Fruit fly (Drosophila melanogaster) whole organism, embryonic: ENCODE data around the gene cort.

Experiments
- Atf6 ChIP-seq: fragments of 200-800 bp; sonication (Bioruptor generic); IDR thresholded peaks from 2 replicates; pipeline ENCODE4 v1.3.6; 2022; ENCODE audit warnings: missing biosample characterization, missing genetic modification characterization
- BEAF-32 ChIP-seq: fragments of 200-800 bp; sonication (Bioruptor generic); optimal IDR thresholded peaks from 3 replicates; lab custom pipeline; 2017; ENCODE audit warnings: missing biosample characterization, missing genetic modification characterization, mild to moderate bottlenecking, moderate library complexity, missing genetic modification reagents
- Bgb ChIP-seq: fragments of 200-800 bp; sonication (Bioruptor generic); IDR thresholded peaks from 2 replicates; pipeline ENCODE4 v1.3.6; 2022; ENCODE audit warnings: missing biosample characterization, missing genetic modification characterization; ENCODE audit not compliant: partially characterized antibody
- CG12391 ChIP-seq: fragments of 200-800 bp; sonication (Bioruptor generic); optimal IDR thresholded peaks from 3 replicates; lab custom pipeline; 2018; ENCODE audit warnings: missing biosample characterization, mild to moderate bottlenecking, missing genetic modification characterization, moderate library complexity
- CG1529 ChIP-seq: fragments of 200-800 bp; sonication (Bioruptor generic); optimal IDR thresholded peaks from 3 replicates; lab custom pipeline; 2018; ENCODE audit warnings: missing biosample characterization, missing genetic modification characterization
- CG16813 ChIP-seq: fragments of 200-800 bp; sonication (Bioruptor generic); IDR thresholded peaks from 3 replicates; pipeline ENCODE4 v1.3.6; 2022; ENCODE audit warnings: missing biosample characterization, missing genetic modification characterization; ENCODE audit not compliant: partially characterized antibody
- CG2116 ChIP-seq: fragments of 200-800 bp; sonication (Bioruptor generic); optimal IDR thresholded peaks from 3 replicates; lab custom pipeline; 2018; ENCODE audit warnings: missing biosample characterization, mild to moderate bottlenecking, missing genetic modification characterization
- CG3065 ChIP-seq: fragments of 200-800 bp; sonication (Bioruptor generic); optimal IDR thresholded peaks from 2 replicates; lab custom pipeline; 2016; ENCODE audit warnings: missing biosample characterization, missing genetic modification characterization
- CG31388 ChIP-seq: fragments of 200-800 bp; sonication (Bioruptor generic); optimal IDR thresholded peaks from 2 replicates; lab custom pipeline; 2016; ENCODE audit warnings: missing biosample characterization, missing genetic modification characterization
- CG3995 ChIP-seq: fragments of 200-800 bp; sonication (Bioruptor generic); optimal IDR thresholded peaks from 3 replicates; lab custom pipeline; 2016; ENCODE audit warnings: missing biosample characterization, missing genetic modification characterization
- CG4360 ChIP-seq: fragments of 200-800 bp; sonication (Bioruptor generic); IDR thresholded peaks from 2 replicates; pipeline ENCODE4 v1.3.6; 2022; ENCODE audit warnings: missing biosample characterization, missing genetic modification characterization
- CG6175 ChIP-seq: fragments of 200-800 bp; sonication (Bioruptor generic); IDR thresholded peaks from 3 replicates; pipeline ENCODE4 v1.3.6; 2022; ENCODE audit warnings: missing biosample characterization, missing genetic modification characterization
- CG6765 ChIP-seq: fragments of 200-800 bp; sonication (Bioruptor generic); optimal IDR thresholded peaks from 3 replicates; lab custom pipeline; 2017; ENCODE audit warnings: missing biosample characterization, mild to moderate bottlenecking, missing genetic modification characterization
- CG6791 ChIP-seq: fragments of 200-800 bp; sonication (Bioruptor generic); IDR thresholded peaks from 3 replicates; pipeline ENCODE4 v1.3.6; 2022; ENCODE audit warnings: missing biosample characterization, missing genetic modification characterization; ENCODE audit not compliant: partially characterized antibody
- CG7271 ChIP-seq: fragments of 200-800 bp; sonication (Bioruptor generic); optimal IDR thresholded peaks from 2 replicates; lab custom pipeline; 2018; ENCODE audit warnings: missing biosample characterization, mild to moderate bottlenecking, missing genetic modification characterization, moderate library complexity
- CG7357 ChIP-seq: fragments of 200-800 bp; sonication (Bioruptor generic); IDR thresholded peaks from 3 replicates; pipeline ENCODE4 v1.3.6; 2022; ENCODE audit warnings: missing biosample characterization, missing genetic modification characterization
- CG7745 ChIP-seq: fragments of 200-800 bp; sonication (Bioruptor generic); optimal IDR thresholded peaks from 2 replicates; lab custom pipeline; 2018; ENCODE audit warnings: missing biosample characterization, mild to moderate bottlenecking, missing genetic modification characterization, moderate library complexity
- CG8290 ChIP-seq, 3 experiments: fragments of 200-800 bp; sonication (Bioruptor generic); optimal IDR thresholded peaks; 2 replicates each; lab custom pipeline; 2016 to 2019; ENCODE audit warnings: missing biosample characterization in 3 of 3, missing genetic modification characterization in 3 of 3, mild to moderate bottlenecking in 2 of 3, moderate library complexity in 1 of 3
- CG8478 ChIP-seq: fragments of >200 bp; optimal IDR thresholded peaks from 2 replicates; lab custom pipeline; 2018
- CG9609 ChIP-seq: fragments of 200-800 bp; sonication (Bioruptor generic); optimal IDR thresholded peaks from 3 replicates; lab custom pipeline; 2016; ENCODE audit warnings: missing biosample characterization, missing genetic modification characterization
- Doc3 ChIP-seq: fragments of 200-800 bp; sonication (Bioruptor generic); IDR thresholded peaks from 3 replicates; pipeline ENCODE4 v1.3.6; 2022; ENCODE audit warnings: missing biosample characterization, missing genetic modification characterization; ENCODE audit not compliant: partially characterized antibody
- Gug ChIP-seq: fragments of 200-800 bp; sonication (Bioruptor generic); IDR thresholded peaks from 4 replicates; pipeline ENCODE4 v1.3.6; 2022; ENCODE audit warnings: missing biosample characterization, missing genetic modification characterization
- Hmx ChIP-seq: fragments of 200-800 bp; sonication (Bioruptor generic); optimal IDR thresholded peaks from 2 replicates; lab custom pipeline; 2016; ENCODE audit warnings: missing biosample characterization, missing genetic modification characterization
- MBD-R2 ChIP-seq: fragments of 200-800 bp; sonication (Bioruptor generic); IDR thresholded peaks from 2 replicates; pipeline ENCODE4 v1.3.6; 2022; ENCODE audit warnings: missing biosample characterization, missing genetic modification characterization
- Mad ChIP-seq: fragments of 200-800 bp; sonication (Bioruptor generic); optimal IDR thresholded peaks from 2 replicates; lab custom pipeline; 2016; ENCODE audit warnings: missing biosample characterization, missing genetic modification characterization
- Med ChIP-seq: fragments of 200-800 bp; sonication (Bioruptor generic); peaks from one replicate; lab custom pipeline; 2016; ENCODE audit warnings: missing biosample characterization, missing genetic modification characterization, mild to moderate bottlenecking, inconsistent platforms, moderate library complexity
- Neu2 ChIP-seq: fragments of 200-800 bp; sonication (Bioruptor generic); optimal IDR thresholded peaks from 3 replicates; lab custom pipeline; 2016; ENCODE audit warnings: missing biosample characterization, missing genetic modification characterization, borderline replicate concordance
- Pdp1 ChIP-seq, 2 experiments: fragments of 200-800 bp; sonication (Bioruptor generic); optimal IDR thresholded peaks; 3 replicates each; lab custom pipeline; 2016; ENCODE audit warnings: missing biosample characterization in 2 of 2, missing genetic modification characterization in 2 of 2, mild to moderate bottlenecking in 1 of 2, moderate library complexity in 1 of 2
- Scr ChIP-seq: fragments of 200-800 bp; sonication (Bioruptor generic); IDR thresholded peaks from 2 replicates; pipeline ENCODE4 v1.3.6; 2022; ENCODE audit warnings: missing biosample characterization, missing genetic modification characterization; ENCODE audit not compliant: partially characterized antibody
- Sin3A ChIP-seq: fragments of >200 bp; optimal IDR thresholded peaks from 2 replicates; lab custom pipeline; 2018
- Xbp1 ChIP-seq: fragments of 200-800 bp; sonication (Bioruptor generic); optimal IDR thresholded peaks from 3 replicates; lab custom pipeline; 2016; ENCODE audit warnings: missing biosample characterization, mild to moderate bottlenecking, missing genetic modification characterization
- Xrp1 ChIP-seq: fragments of 200-800 bp; sonication (Bioruptor generic); IDR thresholded peaks from 2 replicates; pipeline ENCODE4 v1.3.6; 2022; ENCODE audit warnings: missing biosample characterization, missing genetic modification characterization
- ato ChIP-seq: fragments of 200-800 bp; sonication (Bioruptor generic); IDR thresholded peaks from 2 replicates; pipeline ENCODE4 v1.3.6; 2022; ENCODE audit warnings: missing biosample characterization, missing genetic modification characterization; ENCODE audit not compliant: partially characterized antibody
- bowl ChIP-seq: fragments of 200-800 bp; sonication (Bioruptor generic); IDR thresholded peaks from 2 replicates; pipeline ENCODE4 v1.3.6; 2022; ENCODE audit warnings: missing biosample characterization, missing genetic modification characterization
- danr ChIP-seq: fragments of 200-800 bp; sonication (Bioruptor generic); IDR thresholded peaks from 2 replicates; pipeline ENCODE4 v1.3.6; 2022; ENCODE audit warnings: missing biosample characterization, missing genetic modification characterization
- gfzf ChIP-seq: fragments of 200-800 bp; sonication (Bioruptor generic); optimal IDR thresholded peaks from 2 replicates; lab custom pipeline; 2016; ENCODE audit warnings: missing biosample characterization, mild to moderate bottlenecking, missing genetic modification characterization, moderate library complexity
- inv ChIP-seq: fragments of 200-800 bp; sonication (Bioruptor generic); IDR thresholded peaks from 2 replicates; pipeline ENCODE4 v1.3.6; 2022; ENCODE audit warnings: missing biosample characterization, missing genetic modification characterization; ENCODE audit not compliant: partially characterized antibody
- jumu ChIP-seq: fragments of 200-800 bp; sonication (Bioruptor generic); optimal IDR thresholded peaks from 3 replicates; lab custom pipeline; 2016; ENCODE audit warnings: missing biosample characterization, missing genetic modification characterization
- nerfin-2 ChIP-seq: fragments of 200-800 bp; sonication (Bioruptor generic); IDR thresholded peaks from 2 replicates; pipeline ENCODE4 v1.3.6; 2022; ENCODE audit warnings: missing biosample characterization, missing genetic modification characterization; ENCODE audit not compliant: partially characterized antibody
- oc ChIP-seq: fragments of 200-800 bp; sonication (Bioruptor generic); optimal IDR thresholded peaks from 2 replicates; lab custom pipeline; 2018; ENCODE audit warnings: missing biosample characterization, mild to moderate bottlenecking, missing genetic modification characterization, moderate library complexity
- pan ChIP-seq, 4 experiments: fragments of >200 bp in 3 of 4; fragments of 200-800 bp in 1 of 4; sonication (Bioruptor generic) in 1 of 4; optimal IDR thresholded peaks in 3 of 4; IDR thresholded peaks in 1 of 4; 2 replicates each; pipeline versions ENCODE4 v1.3.6 to Lab custom; 2017 to 2022; ENCODE audit warnings: missing biosample characterization in 2 of 4, missing genetic modification characterization in 2 of 4, mixed read lengths in 1 of 4
- pho ChIP-seq: fragments of 200-800 bp; sonication (Bioruptor generic); optimal IDR thresholded peaks from 2 replicates; lab custom pipeline; 2016; ENCODE audit warnings: missing biosample characterization, missing genetic modification characterization
- pnt ChIP-seq: fragments of 200-800 bp; sonication (Bioruptor generic); optimal IDR thresholded peaks from 3 replicates; lab custom pipeline; 2016; ENCODE audit warnings: missing biosample characterization, missing genetic modification characterization
- pzg ChIP-seq: fragments of 200-800 bp; sonication (Bioruptor generic); optimal IDR thresholded peaks from 3 replicates; lab custom pipeline; 2018; ENCODE audit warnings: missing biosample characterization, mild to moderate bottlenecking, missing genetic modification characterization, moderate library complexity
- sc ChIP-seq, 3 experiments: fragments of >200 bp in 2 of 3; fragments of 200-800 bp in 1 of 3; sonication (Bioruptor generic) in 1 of 3; optimal IDR thresholded peaks; 2 replicates in 2 of 3; 3 replicates in 1 of 3; lab custom pipeline; 2017; ENCODE audit warnings: mild to moderate bottlenecking in 1 of 3, missing biosample characterization in 1 of 3, missing genetic modification characterization in 1 of 3, missing genetic modification reagents in 1 of 3
- sim ChIP-seq: fragments of 200-800 bp; sonication (Bioruptor generic); IDR thresholded peaks from 2 replicates; pipeline ENCODE4 v1.3.6; 2022; ENCODE audit warnings: missing biosample characterization, missing genetic modification characterization
- sna ChIP-seq: fragments of 200-800 bp; sonication (Bioruptor generic); IDR thresholded peaks from 2 replicates; pipeline ENCODE4 v1.3.6; 2022; ENCODE audit warnings: missing biosample characterization, missing genetic modification characterization; ENCODE audit not compliant: partially characterized antibody
- stwl ChIP-seq: fragments of 200-800 bp; sonication (Bioruptor generic); optimal IDR thresholded peaks from 3 replicates; lab custom pipeline; 2018; ENCODE audit warnings: missing biosample characterization, mild to moderate bottlenecking, missing genetic modification characterization, moderate library complexity
- trem ChIP-seq: fragments of 200-800 bp; optimal IDR thresholded peaks from 3 replicates; lab custom pipeline; 2019; ENCODE audit warnings: missing biosample characterization, mild to moderate bottlenecking, missing genetic modification characterization, moderate library complexity

cort gene

DNA sequence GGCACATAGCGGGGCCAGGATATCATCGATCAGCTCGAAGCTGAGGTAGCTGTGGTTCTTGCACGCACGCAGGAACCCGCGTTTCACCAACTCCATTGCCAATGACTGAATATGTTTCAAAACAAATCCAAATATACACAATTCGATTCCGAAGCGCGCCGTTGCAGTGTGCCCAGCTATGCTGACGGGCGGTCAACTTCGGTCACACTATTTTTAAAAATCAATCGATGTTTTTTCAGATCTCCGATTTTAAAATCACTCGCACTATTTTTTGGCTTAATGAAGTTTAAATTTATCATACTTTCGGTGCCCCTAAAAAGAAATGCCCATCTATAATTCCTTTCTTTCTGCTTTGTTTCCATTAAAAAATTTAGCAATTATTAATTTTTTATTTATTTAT, 1.0 kb upstream of the cort start, which contains the start of gene Nse1 (continued):
- TF ChIP-seq CG8478 (lab: Kevin White, UChicago) (no peak), CG6765 (GFP tag; lab: Kevin White, UChicago) (no peak), inv (GFP tag; lab: Robert Waterston, UW) (peak; percentile 67), CG7271 (no peak), CG7745 (tag; lab: Kevin White, UChicago) (no peak), CG6791 (peak; percentile 75), Gug (no peak), BEAF-32 (GFP tag; lab: Kevin White, UChicago) (peak; percentile 79), Hmx (no peak), danr (GFP tag; lab: Robert Waterston, UW) (no peak), jumu (GFP tag; lab: Kevin White, UChicago) (no peak), CG4360 (GFP tag; lab: Robert Waterston, UW) (no peak), Sin3A (lab: Kevin White, UChicago) (peak; percentile 32), CG12391 (tag; lab: Kevin White, UChicago) (no peak), Mad (GFP tag; lab: Kevin White, UChicago) (no peak), Doc3 (GFP tag; lab: Robert Waterston, UW) (peak; percentile 61), Xbp1 (GFP tag; lab: Kevin White, UChicago) (no peak), Pdp1 (GFP tag; optimal IDR thresholded peaks at IDR 0.05; lab: Kevin White, UChicago) (no peak), ato (GFP tag; lab: Robert Waterston, UW) (peak; percentile 33; the same call in 1 of the 2 replicates), Atf6 (GFP tag; lab: Robert Waterston, UW) (no peak), CG6175 (GFP tag; lab: Robert Waterston, UW) (no peak), CG3065 (no peak), CG31388 (GFP tag; lab: Kevin White, UChicago) (no peak), pnt (GFP tag; lab: Kevin White, UChicago) (no peak), CG8290 (GFP tag; optimal IDR thresholded peaks at IDR 0.05; lab: Kevin White, UChicago) (no peak), CG8290 (tag; optimal IDR thresholded peaks at IDR 0.05; lab: Kevin White, UChicago) (no peak), sc (optimal IDR thresholded peaks at IDR 0.05; lab: Kevin White, UChicago) (no peak), sc (GFP tag; optimal IDR thresholded peaks at IDR 0.05; lab: Kevin White, UChicago) (no peak), CG7357 (GFP tag; lab: Robert Waterston, UW) (no peak), Bgb (peak; percentile 83), CG3995 (GFP tag; lab: Kevin White, UChicago) (peak; percentile 84), trem (peak; percentile 34), oc (tag; lab: Kevin White, UChicago) (no peak), Med (GFP tag; lab: Kevin White, UChicago) (peak; percentile 15), bowl (GFP tag; lab: Robert Waterston, UW) (no peak), stwl (tag; lab: Kevin White, UChicago) (peak; percentile 72), pan (optimal IDR thresholded peaks at IDR 0.05; lab: Kevin White, UChicago) (no peak), pan (GFP tag; optimal IDR thresholded peaks at IDR 0.05 in 1 of 2, IDR thresholded peaks at IDR 0.05 in 1 of 2) (no peak), CG1529 (GFP tag; lab: Kevin White, UChicago) (no peak), MBD-R2 (peak; percentile 79), CG9609 (GFP tag; lab: Kevin White, UChicago) (no peak), pzg (peak; percentile 82), gfzf (GFP tag; lab: Kevin White, UChicago) (peak; percentile 73), CG16813 (GFP tag; lab: Robert Waterston, UW) (peak; percentile 71), Xrp1 (no peak), sna (peak; percentile 78), nerfin-2 (GFP tag; lab: Robert Waterston, UW) (0 out of 2 replicates have a peak, but pooled peaks have one; percentile 36), CG2116 (peak; percentile 39), Scr (peak; percentile 75), sim (GFP tag; lab: Robert Waterston, UW) (no peak), pho (GFP tag; lab: Kevin White, UChicago) (no peak), Neu2 (no peak)
